Fruit fly (Drosophila melanogaster) whole organism, wandering third instar larva: ENCODE results near the gene Sms.

Experiments
- Abd-B ChIP-seq: fragments of >200 bp; optimal IDR thresholded peaks from 2 replicates; lab custom pipeline; 2017; ENCODE audit warnings: missing biosample characterization, missing genetic modification characterization
- Dif ChIP-seq: fragments of 200-275, 200-300 bp; sonication (Bioruptor generic); optimal IDR thresholded peaks from 2 replicates; lab custom pipeline; 2018; ENCODE audit warnings: missing biosample characterization, missing genetic modification characterization; ENCODE audit not compliant: partially characterized antibody
- HLH106 ChIP-seq: fragments of 200-800 bp; optimal IDR thresholded peaks from 3 replicates; lab custom pipeline; 2019; ENCODE audit warnings: missing biosample characterization, mild to moderate bottlenecking, missing genetic modification characterization, moderate library complexity
- Jra ChIP-seq: sonication (Bioruptor generic); optimal IDR thresholded peaks from 2 replicates; lab custom pipeline; 2016; ENCODE audit warnings: missing biosample characterization, missing genetic modification characterization
- Rel ChIP-seq, 2 experiments: fragments of 200-800 bp; sonication (Bioruptor generic) in 1 of 2; optimal IDR thresholded peaks; 2 replicates in 1 of 2; 3 replicates in 1 of 2; lab custom pipeline; 2016 to 2019; ENCODE audit warnings: mild to moderate bottlenecking in 2 of 2, missing biosample characterization in 2 of 2, missing genetic modification characterization in 2 of 2, moderate library complexity in 1 of 2
- Sp1 ChIP-seq: fragments of 200-800 bp; sonication (Bioruptor generic); optimal IDR thresholded peaks from 3 replicates; lab custom pipeline; 2019; ENCODE audit warnings: missing biosample characterization, mild to moderate bottlenecking, missing genetic modification characterization, moderate library complexity
- Vsx2 ChIP-seq: fragments of 200-300, 225-300 bp; sonication (Bioruptor generic); optimal IDR thresholded peaks from 2 replicates; lab custom pipeline; 2018; ENCODE audit warnings: missing biosample characterization, missing genetic modification characterization; ENCODE audit not compliant: partially characterized antibody
- br ChIP-seq: fragments of 200-800 bp; sonication (Bioruptor generic); optimal IDR thresholded peaks from 2 replicates; lab custom pipeline; 2016; ENCODE audit warnings: missing biosample characterization, missing genetic modification characterization
- brk ChIP-seq: fragments of 200-800 bp; sonication (Bioruptor generic); optimal IDR thresholded peaks from 2 replicates; lab custom pipeline; 2016; ENCODE audit warnings: missing biosample characterization, mild to moderate bottlenecking, missing genetic modification characterization
- dl ChIP-seq, 2 experiments: fragments of 175-275, 200-275 bp in 1 of 2; fragments of 200-275 bp in 1 of 2; sonication (Bioruptor generic); optimal IDR thresholded peaks; lab custom pipeline; 2018; ENCODE audit warnings: mild to moderate bottlenecking in 2 of 2, missing biosample characterization in 2 of 2, missing genetic modification characterization in 2 of 2, moderate library complexity in 2 of 2; ENCODE audit not compliant: partially characterized antibody in 2 of 2, insufficient read depth in 1 of 2
- dmrt93B ChIP-seq: fragments of 200-800 bp; sonication (Bioruptor generic); optimal IDR thresholded peaks from 2 replicates; lab custom pipeline; 2018; ENCODE audit warnings: missing biosample characterization, mild to moderate bottlenecking, missing genetic modification characterization
- dsf ChIP-seq: sonication (Bioruptor generic); optimal IDR thresholded peaks from 2 replicates; lab custom pipeline; 2016; ENCODE audit warnings: missing biosample characterization, missing genetic modification characterization, borderline replicate concordance
- ey ChIP-seq: fragments of 200-800 bp; sonication (Bioruptor generic); optimal IDR thresholded peaks from 2 replicates; lab custom pipeline; 2016; ENCODE audit warnings: missing biosample characterization, missing genetic modification characterization
- foxo ChIP-seq, 2 experiments: fragments of 200-800 bp; sonication (Bioruptor generic); optimal IDR thresholded peaks; 2 replicates in 1 of 2; 3 replicates in 1 of 2; lab custom pipeline; 2016 to 2017; ENCODE audit warnings: missing biosample characterization in 2 of 2, missing genetic modification characterization in 2 of 2
- h ChIP-seq: fragments of 200-800 bp; sonication (Bioruptor generic); optimal IDR thresholded peaks from 3 replicates; lab custom pipeline; 2016; ENCODE audit warnings: missing biosample characterization, mild to moderate bottlenecking, missing genetic modification characterization
- jim ChIP-seq: fragments of 175-275, 200-325 bp; sonication (Bioruptor generic); optimal IDR thresholded peaks from 2 replicates; lab custom pipeline; 2016; ENCODE audit warnings: missing biosample characterization, mild to moderate bottlenecking, missing genetic modification characterization
- lola ChIP-seq: fragments of >200 bp; optimal IDR thresholded peaks from 2 replicates; lab custom pipeline; 2017; ENCODE audit warnings: missing biosample characterization, missing genetic modification characterization
- psq ChIP-seq: fragments of 200-800 bp; sonication (Bioruptor generic); optimal IDR thresholded peaks from 3 replicates; lab custom pipeline; 2017; ENCODE audit warnings: missing biosample characterization, mild to moderate bottlenecking, missing genetic modification characterization, moderate library complexity
- rgr ChIP-seq: fragments of 200-800 bp; sonication (Bioruptor generic); optimal IDR thresholded peaks from 3 replicates; lab custom pipeline; 2016; ENCODE audit warnings: missing biosample characterization, mild to moderate bottlenecking, missing genetic modification characterization
- sage ChIP-seq: fragments of 200-800 bp; sonication (Bioruptor generic); optimal IDR thresholded peaks from 2 replicates; lab custom pipeline; 2016; ENCODE audit warnings: missing biosample characterization, mild to moderate bottlenecking, missing genetic modification characterization
- sv ChIP-seq: fragments of 200-800 bp; sonication (Bioruptor generic); optimal IDR thresholded peaks from 3 replicates; lab custom pipeline; 2016; ENCODE audit warnings: missing biosample characterization, missing genetic modification characterization
- tai ChIP-seq: sonication (Bioruptor generic); optimal IDR thresholded peaks from 2 replicates; lab custom pipeline; 2016; ENCODE audit warnings: missing biosample characterization, missing genetic modification characterization
- woc ChIP-seq: sonication (Bioruptor generic); optimal IDR thresholded peaks from 2 replicates; lab custom pipeline; 2016; ENCODE audit warnings: missing biosample characterization, mild to moderate bottlenecking, missing genetic modification characterization

Gene Sms

DNA sequence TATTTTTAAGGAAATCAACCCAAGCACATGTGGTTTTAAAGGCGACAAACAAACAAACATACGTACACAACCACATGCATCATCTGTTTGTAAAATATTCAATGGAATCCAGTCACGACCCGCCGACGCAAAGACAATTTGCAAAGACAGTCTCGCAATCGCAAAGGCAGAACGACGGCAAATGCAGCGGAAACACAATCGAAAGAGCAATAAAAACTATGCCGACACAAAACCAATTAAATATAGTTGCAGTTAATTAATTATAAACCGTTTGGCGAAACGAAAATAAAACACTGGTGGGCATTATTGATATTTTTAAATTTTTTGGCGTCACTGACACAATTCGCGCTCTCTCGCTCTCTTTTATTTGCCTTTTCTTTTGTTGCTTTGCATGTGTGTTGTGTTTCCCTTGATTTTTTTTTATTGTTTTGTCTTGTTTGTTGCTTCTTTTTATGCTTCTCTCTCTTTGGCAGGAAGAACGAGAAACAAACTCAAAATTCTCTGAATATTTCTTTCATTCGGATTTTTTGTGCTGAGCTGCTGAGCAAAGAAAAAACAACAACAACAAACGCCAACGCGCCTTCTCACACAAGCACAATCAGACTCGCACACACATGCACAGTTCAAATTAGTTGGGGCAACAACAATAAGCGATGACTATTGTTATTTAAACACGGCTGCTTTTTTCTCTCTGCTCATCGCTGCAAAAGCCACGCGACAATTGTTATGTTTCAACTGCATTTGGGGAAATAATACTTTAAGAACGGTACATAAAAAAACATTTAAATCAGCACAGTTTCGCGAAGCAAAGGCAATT lies 11.3 kb downstream of the Sms start:
- no peak for TF ChIP-seq br
- TF ChIP-seq Sp1 (GFP tag; lab: Kevin White, UChicago): peak; percentile 50
- no peak for TF ChIP-seq woc (GFP tag; lab: Kevin White, UChicago)
- TF ChIP-seq sage (GFP tag; lab: Kevin White, UChicago): peak; percentile 55
- no peak for TF ChIP-seq rgr (GFP tag; lab: Kevin White, UChicago)
- TF ChIP-seq Rel (GFP tag; optimal IDR thresholded peaks at IDR 0.05; lab: Kevin White, UChicago): peak; percentile 9
- no peak for TF ChIP-seq Rel (tag; optimal IDR thresholded peaks at IDR 0.05; lab: Kevin White, UChicago)
- TF ChIP-seq, all 38 proteins: peak for 3

DNA sequence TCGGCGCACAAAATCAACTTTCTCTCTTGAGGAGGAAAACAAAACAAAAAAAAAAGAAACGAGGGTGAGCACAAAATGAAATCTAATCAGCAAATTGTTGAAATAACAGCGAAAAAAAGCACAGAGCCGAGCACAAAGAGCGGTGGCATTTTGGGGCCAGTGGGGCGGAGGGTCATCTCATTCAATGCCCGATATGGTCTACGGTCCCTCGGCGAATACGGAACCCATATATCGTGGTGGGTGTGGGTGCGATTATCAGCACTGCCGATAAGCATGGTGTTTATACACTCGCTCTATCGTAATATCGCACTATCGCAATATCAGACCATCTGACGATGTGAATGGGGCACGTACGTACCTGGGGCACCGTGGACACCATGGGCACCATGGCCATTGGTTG lies 18.4 kb downstream of the Sms start:
- TF ChIP-seq Rel (GFP tag; optimal IDR thresholded peaks at IDR 0.05; lab: Kevin White, UChicago): no peak
- peak; percentile 87 for TF ChIP-seq Rel (tag; optimal IDR thresholded peaks at IDR 0.05; lab: Kevin White, UChicago)
- no peak for TF ChIP-seq psq
- TF ChIP-seq ey (GFP tag; lab: Kevin White, UChicago): no peak
- TF ChIP-seq HLH106 (tag; lab: Kevin White, UChicago): no peak
- TF ChIP-seq br: peak; percentile 36
- TF ChIP-seq h (GFP tag; lab: Kevin White, UChicago): peak; percentile 29

DNA sequence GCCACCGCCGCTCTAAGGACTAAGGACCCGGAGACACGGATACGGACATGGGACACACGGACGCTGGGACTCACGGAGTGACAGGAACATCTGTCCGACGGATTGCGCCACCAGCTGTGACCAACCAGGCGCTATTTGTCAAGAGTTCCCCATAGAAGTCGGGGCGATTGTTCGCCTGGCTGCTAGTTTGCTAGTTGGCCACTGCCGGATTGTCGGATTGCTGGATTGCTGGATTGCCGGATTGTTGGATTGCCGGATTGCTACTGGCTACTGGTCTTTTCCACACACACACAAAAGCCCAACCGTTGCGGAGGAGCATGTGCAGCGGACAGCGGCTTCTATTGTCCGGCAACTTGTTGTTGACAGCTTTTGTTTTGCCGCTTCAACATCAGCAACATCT lies 49.8 kb downstream of the Sms start:
- TF ChIP-seq jim (no peak), lola (GFP tag; lab: Kevin White, UChicago) (no peak)
- TF ChIP-seq, all 38 proteins: peak for 0

DNA sequence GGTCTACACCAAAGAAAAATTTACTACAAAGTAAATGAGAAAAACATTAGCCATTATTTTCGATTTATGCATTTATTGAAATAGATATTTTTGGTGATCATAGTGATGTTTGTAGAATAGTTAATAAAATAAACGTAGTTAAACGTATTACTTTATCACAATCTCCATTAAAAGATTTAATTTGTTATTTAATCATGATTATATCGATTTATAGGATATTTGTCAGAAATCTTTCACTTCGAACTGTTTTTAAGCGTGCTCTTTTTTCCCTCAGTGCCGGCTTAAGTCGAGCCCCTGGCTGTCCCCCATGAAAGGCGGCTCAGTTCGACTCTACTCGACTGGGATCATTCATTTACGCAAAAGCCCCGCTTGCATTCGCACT lies 53.4 kb downstream of the Sms start:
- TF ChIP-seq Vsx2 (no peak), dsf (GFP tag; lab: Kevin White, UChicago) (no peak), dmrt93B (GFP tag; lab: Kevin White, UChicago) (no peak), jim (no peak), dl (GFP tag; optimal IDR thresholded peaks at IDR 0.05; lab: Kevin White, UChicago; ENCODE audit: insufficient read depth in 1 of 2, partially characterized antibody in 2 of 2) (no peak), Jra (GFP tag; lab: Kevin White, UChicago) (no peak)
- TF ChIP-seq, all 38 proteins: peak for 0

DNA sequence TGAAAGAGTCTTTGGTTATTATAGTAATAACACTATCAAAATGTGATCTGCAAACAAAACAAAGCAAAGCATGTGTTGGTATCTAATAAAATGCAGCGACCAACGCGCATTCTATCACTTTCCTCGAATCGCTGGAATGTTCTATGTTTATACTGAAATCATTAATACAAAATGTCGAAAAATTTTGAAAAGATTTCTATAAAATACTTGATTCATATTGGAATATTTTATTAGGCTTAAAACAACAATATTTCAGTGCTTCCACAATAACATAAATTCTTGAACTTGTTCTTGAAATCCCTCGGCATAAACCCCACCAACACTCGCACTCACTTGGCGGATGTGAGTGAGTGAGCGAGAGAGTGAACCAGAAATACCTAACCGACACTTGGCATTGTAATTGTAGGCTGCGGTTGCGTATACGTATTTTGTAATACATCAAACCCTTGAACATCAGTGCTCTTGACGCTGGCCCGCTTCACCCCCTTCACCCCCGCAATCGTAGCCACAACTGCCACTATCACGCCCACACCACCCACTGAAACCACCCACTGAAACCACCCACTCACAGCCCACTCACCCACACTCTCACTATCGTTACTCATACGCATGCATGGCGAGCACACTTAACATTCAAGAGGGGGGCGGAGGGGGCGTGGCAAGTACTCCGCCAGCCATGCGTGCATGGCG lies 54.0 kb downstream of the Sms start:
- no peak for TF ChIP-seq Dif (GFP tag; lab: Kevin White, UChicago)
- no peak for TF ChIP-seq Sp1 (GFP tag; lab: Kevin White, UChicago)
- no peak for TF ChIP-seq brk (GFP tag; lab: Kevin White, UChicago)
- no peak for TF ChIP-seq foxo (GFP tag; optimal IDR thresholded peaks at IDR 0.05; lab: Kevin White, UChicago)
- TF ChIP-seq HLH106 (tag; lab: Kevin White, UChicago): no peak
- no peak for TF ChIP-seq sv (GFP tag; lab: Kevin White, UChicago)
- TF ChIP-seq psq: no peak
- TF ChIP-seq Abd-B (GFP tag; lab: Kevin White, UChicago): no peak
- no peak for TF ChIP-seq rgr (GFP tag; lab: Kevin White, UChicago)
- no peak for TF ChIP-seq dsf (GFP tag; lab: Kevin White, UChicago)
- no peak for TF ChIP-seq jim
- TF ChIP-seq br: no peak
- no peak for TF ChIP-seq dmrt93B (GFP tag; lab: Kevin White, UChicago)
- no peak for TF ChIP-seq sage (GFP tag; lab: Kevin White, UChicago)
- TF ChIP-seq h (GFP tag; lab: Kevin White, UChicago): no peak
- TF ChIP-seq tai (GFP tag; lab: Kevin White, UChicago): no peak
- no peak for TF ChIP-seq Vsx2
